Worm (Caenorhabditis elegans) whole organism, mixed stage, embryonic: Measurements from ENCODE around the gene Y41G9A.10.

Source experiments
- drap-1 ChIP-seq: fragments of 200-800 bp; sonication (Bioruptor generic); optimal IDR thresholded peaks from 3 replicates; lab custom pipeline; 2018; ENCODE audit warnings: mild to moderate bottlenecking, missing genetic modification characterization, missing compliant biosample characterization
- nhr-28 ChIP-seq: fragments of 150-350 bp; optimal IDR thresholded peaks from 2 replicates; lab custom pipeline; 2014; ENCODE audit warnings: missing biosample characterization, missing genetic modification characterization

DNA sequence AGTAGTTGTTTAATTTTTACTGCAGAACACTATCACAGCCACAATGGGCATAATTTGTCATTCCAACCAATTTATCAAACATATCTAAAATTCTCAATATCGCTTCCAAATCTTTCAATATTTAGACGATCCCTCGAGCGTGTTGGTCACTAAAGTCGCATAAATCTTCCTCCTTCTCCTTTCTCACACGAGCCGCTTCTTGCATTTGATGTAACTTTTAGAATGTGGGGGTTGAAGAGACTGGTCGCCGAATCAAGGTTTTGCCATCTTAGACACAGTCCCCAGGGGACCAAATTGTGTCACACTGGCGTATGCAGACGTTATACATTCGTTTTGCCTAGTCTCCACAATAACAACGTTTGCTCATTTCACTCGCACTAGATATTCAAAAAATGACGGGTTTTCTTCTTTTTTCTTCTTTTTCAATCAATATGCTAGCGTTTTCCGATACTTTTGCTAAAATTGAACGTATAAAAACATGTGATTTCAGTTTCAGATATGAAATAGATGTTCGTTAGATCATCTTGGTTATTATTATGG, 11.2 kb upstream of the Y41G9A.10 start, which contains the start of gene gbb-1:
- TF ChIP-seq nhr-28 (tag; lab: Kevin White, UChicago) (no peak), drap-1 (GFP tag; lab: Kevin White, UChicago) (no peak)
